Fruit fly (Drosophila melanogaster) whole organism, embryonic: ENCODE data around the gene mthl11.

Experiments
- ATbp ChIP-seq: fragments of 200-800 bp; sonication (Bioruptor generic); optimal IDR thresholded peaks from 2 replicates; lab custom pipeline; 2017; ENCODE audit warnings: missing biosample characterization, mild to moderate bottlenecking, missing genetic modification characterization, missing genetic modification reagents
- B-H2 ChIP-seq: fragments of 200-800 bp; sonication (Bioruptor generic); optimal IDR thresholded peaks from 2 replicates; lab custom pipeline; 2018; ENCODE audit warnings: missing biosample characterization, mild to moderate bottlenecking, missing genetic modification characterization
- Bteb2 ChIP-seq: fragments of 200-800 bp; sonication (Bioruptor generic); optimal IDR thresholded peaks from 2 replicates; lab custom pipeline; 2016; ENCODE audit warnings: missing biosample characterization, missing genetic modification characterization
- CG11560 ChIP-seq: fragments of 200-800 bp; sonication (Bioruptor generic); IDR thresholded peaks from 3 replicates; pipeline ENCODE4 v1.3.6; 2022; ENCODE audit warnings: missing biosample characterization, missing genetic modification characterization
- CG11723 ChIP-seq: fragments of 200-800 bp; sonication (Bioruptor generic); optimal IDR thresholded peaks from 2 replicates; lab custom pipeline; 2017; ENCODE audit warnings: missing biosample characterization, mild to moderate bottlenecking, missing genetic modification characterization
- CG14860 ChIP-seq: fragments of 200-800 bp; sonication (Bioruptor generic); IDR thresholded peaks from 3 replicates; pipeline ENCODE4 v1.3.6; 2022; ENCODE audit warnings: missing biosample characterization, missing genetic modification characterization; ENCODE audit not compliant: partially characterized antibody
- CG15514 ChIP-seq: fragments of 200-800 bp; sonication (Bioruptor generic); optimal IDR thresholded peaks from 3 replicates; lab custom pipeline; 2017; ENCODE audit warnings: missing biosample characterization, missing genetic modification characterization, mild to moderate bottlenecking, moderate library complexity, missing genetic modification reagents
- CG15696 ChIP-seq: fragments of 200-800 bp; sonication (Bioruptor generic); optimal IDR thresholded peaks from 2 replicates; lab custom pipeline; 2019; ENCODE audit warnings: missing biosample characterization, mild to moderate bottlenecking, missing genetic modification characterization, moderate library complexity
- CG16815 ChIP-seq: fragments of 200-800 bp; sonication (Bioruptor generic); optimal IDR thresholded peaks from 3 replicates; lab custom pipeline; 2017; ENCODE audit warnings: missing biosample characterization, mild to moderate bottlenecking, missing genetic modification characterization
- CG1792 ChIP-seq: fragments of 200-800 bp; sonication (Bioruptor generic); optimal IDR thresholded peaks from 2 replicates; lab custom pipeline; 2016; ENCODE audit warnings: missing biosample characterization, missing genetic modification characterization
- CG18262 ChIP-seq: fragments of 200-800 bp; optimal IDR thresholded peaks from 3 replicates; lab custom pipeline; 2019; ENCODE audit warnings: missing biosample characterization, mild to moderate bottlenecking, missing genetic modification characterization, moderate library complexity
- CG3065 ChIP-seq: fragments of 200-800 bp; sonication (Bioruptor generic); optimal IDR thresholded peaks from 2 replicates; lab custom pipeline; 2016; ENCODE audit warnings: missing biosample characterization, missing genetic modification characterization
- CG3163 ChIP-seq: fragments of 200-800 bp; sonication (Bioruptor generic); optimal IDR thresholded peaks from 3 replicates; lab custom pipeline; 2016; ENCODE audit warnings: missing biosample characterization, missing genetic modification characterization
- CG4707 ChIP-seq: fragments of 200-800 bp; sonication (Bioruptor generic); optimal IDR thresholded peaks from 2 replicates; lab custom pipeline; 2018; ENCODE audit warnings: missing biosample characterization, mild to moderate bottlenecking, missing genetic modification characterization, moderate library complexity
- CG4854 ChIP-seq: fragments of 200-800 bp; sonication (Bioruptor generic); optimal IDR thresholded peaks from 2 replicates; lab custom pipeline; 2016; ENCODE audit warnings: missing biosample characterization, missing genetic modification characterization, inconsistent platforms
- CG6272 ChIP-seq: fragments of 200-800 bp; sonication (Bioruptor generic); IDR thresholded peaks from 2 replicates; pipeline ENCODE4 v1.3.6; 2022; ENCODE audit warnings: missing biosample characterization, missing genetic modification characterization
- CG6683 ChIP-seq: fragments of 200-800 bp; sonication (Bioruptor generic); optimal IDR thresholded peaks from 2 replicates; lab custom pipeline; 2017; ENCODE audit warnings: missing biosample characterization, mild to moderate bottlenecking, missing genetic modification characterization, missing genetic modification reagents
- CG7963 ChIP-seq: fragments of 200-800 bp; sonication (Bioruptor generic); IDR thresholded peaks from 3 replicates; pipeline ENCODE4 v1.3.6; 2022; ENCODE audit warnings: missing biosample characterization, missing genetic modification characterization; ENCODE audit not compliant: partially characterized antibody
- CG9817 ChIP-seq: fragments of 200-800 bp; sonication (Bioruptor generic); optimal IDR thresholded peaks from 2 replicates; lab custom pipeline; 2018; ENCODE audit warnings: missing biosample characterization, mild to moderate bottlenecking, missing genetic modification characterization, moderate library complexity
- CG9876 ChIP-seq: fragments of 200-800 bp; sonication (Bioruptor generic); optimal IDR thresholded peaks from 2 replicates; lab custom pipeline; 2016; ENCODE audit warnings: missing biosample characterization, missing genetic modification characterization
- Chrac-16 ChIP-seq: fragments of 200-800 bp; sonication (Bioruptor generic); optimal IDR thresholded peaks from 3 replicates; lab custom pipeline; 2016; ENCODE audit warnings: missing biosample characterization, missing genetic modification characterization
- CoRest ChIP-seq: fragments of 200-800 bp; sonication (Bioruptor generic); optimal IDR thresholded peaks from 3 replicates; lab custom pipeline; 2018; ENCODE audit warnings: missing biosample characterization, mild to moderate bottlenecking, missing genetic modification characterization, moderate library complexity
- Dip2 ChIP-seq: fragments of 200-800 bp; sonication (Bioruptor generic); IDR thresholded peaks from 2 replicates; pipeline ENCODE4 v1.3.6; 2022; ENCODE audit warnings: missing biosample characterization, missing genetic modification characterization
- HHEX ChIP-seq: fragments of 200-800 bp; sonication (Bioruptor generic); optimal IDR thresholded peaks from 3 replicates; lab custom pipeline; 2017; ENCODE audit warnings: missing biosample characterization, mild to moderate bottlenecking, missing genetic modification characterization, missing genetic modification reagents
- Hey ChIP-seq: fragments of 200-800 bp; sonication (Bioruptor generic); optimal IDR thresholded peaks from 3 replicates; lab custom pipeline; 2018; ENCODE audit warnings: missing biosample characterization, mild to moderate bottlenecking, missing genetic modification characterization
- Hr39 ChIP-seq: fragments of >200 bp; optimal IDR thresholded peaks from 2 replicates; lab custom pipeline; 2017
- Myb ChIP-seq: fragments of 200-800 bp; sonication (Bioruptor generic); optimal IDR thresholded peaks from 2 replicates; lab custom pipeline; 2016; ENCODE audit warnings: missing biosample characterization, missing genetic modification characterization
- NC2β ChIP-seq: fragments of 200-800 bp; sonication (Bioruptor generic); optimal IDR thresholded peaks from 2 replicates; lab custom pipeline; 2016; ENCODE audit warnings: missing biosample characterization, missing genetic modification characterization
- NFAT ChIP-seq: fragments of 200-800 bp; sonication (Bioruptor generic); IDR thresholded peaks from 2 replicates; pipeline ENCODE4 v1.3.6; 2022; ENCODE audit warnings: missing biosample characterization, missing genetic modification characterization
- Poxn ChIP-seq: fragments of 200-800 bp; sonication (Bioruptor generic); IDR thresholded peaks from 2 replicates; pipeline ENCODE4 v1.3.6; 2022; ENCODE audit warnings: missing biosample characterization, missing genetic modification characterization
- abd-A ChIP-seq: fragments of 200-800 bp; sonication (Bioruptor generic); optimal IDR thresholded peaks from 3 replicates; lab custom pipeline; 2019; ENCODE audit warnings: missing biosample characterization, mild to moderate bottlenecking, missing genetic modification characterization, moderate library complexity
- ash1 ChIP-seq: fragments of 200-800 bp; sonication (Bioruptor generic); optimal IDR thresholded peaks from 2 replicates; lab custom pipeline; 2018; ENCODE audit warnings: missing biosample characterization, mild to moderate bottlenecking, missing genetic modification characterization
- esg ChIP-seq: fragments of 200-800 bp; sonication (Bioruptor generic); conservative IDR thresholded peaks from 2 replicates; pipeline ENCODE4 v1.3.6; 2022; ENCODE audit warnings: missing biosample characterization, missing genetic modification characterization
- eyg ChIP-seq: fragments of 200-800 bp; sonication (Bioruptor generic); optimal IDR thresholded peaks from 3 replicates; lab custom pipeline; 2016; ENCODE audit warnings: missing biosample characterization, missing genetic modification characterization
- fu2 ChIP-seq: fragments of 200-800 bp; sonication (Bioruptor generic); optimal IDR thresholded peaks from 2 replicates; lab custom pipeline; 2016; ENCODE audit warnings: missing biosample characterization, missing genetic modification characterization
- gcm2 ChIP-seq: fragments of 200-800 bp; sonication (Bioruptor generic); optimal IDR thresholded peaks from 2 replicates; lab custom pipeline; 2016; ENCODE audit warnings: missing biosample characterization, missing genetic modification characterization
- grn ChIP-seq: fragments of 200-800 bp; sonication (Bioruptor generic); optimal IDR thresholded peaks from 3 replicates; lab custom pipeline; 2017; ENCODE audit warnings: missing biosample characterization, missing genetic modification characterization
- gt ChIP-seq: fragments of 200-800 bp; sonication (Bioruptor generic); IDR thresholded peaks from 2 replicates; pipeline ENCODE4 v1.3.6; 2022; ENCODE audit warnings: missing biosample characterization, missing genetic modification characterization
- hb ChIP-seq: fragments of 200-800 bp; sonication (Bioruptor generic); IDR thresholded peaks from 3 replicates; pipeline ENCODE4 v1.3.6; 2022; ENCODE audit warnings: missing biosample characterization, missing genetic modification characterization; ENCODE audit not compliant: partially characterized antibody
- hbn ChIP-seq: fragments of 200-800 bp; sonication (Bioruptor generic); IDR thresholded peaks from 2 replicates; pipeline ENCODE4 v1.3.6; 2022; ENCODE audit warnings: missing biosample characterization, missing genetic modification characterization; ENCODE audit not compliant: partially characterized antibody
- inv ChIP-seq: fragments of 200-800 bp; sonication (Bioruptor generic); IDR thresholded peaks from 2 replicates; pipeline ENCODE4 v1.3.6; 2022; ENCODE audit warnings: missing biosample characterization, missing genetic modification characterization; ENCODE audit not compliant: partially characterized antibody
- jing ChIP-seq: fragments of 200-800 bp; sonication (Bioruptor generic); optimal IDR thresholded peaks from 2 replicates; lab custom pipeline; 2018; ENCODE audit warnings: missing biosample characterization, mild to moderate bottlenecking, missing genetic modification characterization
- lov ChIP-seq, 2 experiments: fragments of 200-800 bp in 1 of 2; fragments of >200 bp in 1 of 2; sonication (Bioruptor generic) in 1 of 2; IDR thresholded peaks in 1 of 2; optimal IDR thresholded peaks in 1 of 2; 2 replicates in 1 of 2; 3 replicates in 1 of 2; pipeline versions ENCODE4 v1.3.6 to Lab custom; 2017 to 2022; ENCODE audit warnings: missing biosample characterization in 1 of 2, missing genetic modification characterization in 1 of 2
- mirr ChIP-seq: fragments of 200-800 bp; sonication (Bioruptor generic); optimal IDR thresholded peaks from 3 replicates; lab custom pipeline; 2018; ENCODE audit warnings: missing biosample characterization, mild to moderate bottlenecking, missing genetic modification characterization
- otp ChIP-seq: fragments of 200-800 bp; sonication (Bioruptor generic); IDR thresholded peaks from 3 replicates; pipeline ENCODE4, ENCODE4 v1.3.6; 2022; ENCODE audit warnings: missing biosample characterization, missing genetic modification characterization
- pzg ChIP-seq: fragments of 200-800 bp; sonication (Bioruptor generic); optimal IDR thresholded peaks from 3 replicates; lab custom pipeline; 2018; ENCODE audit warnings: missing biosample characterization, mild to moderate bottlenecking, missing genetic modification characterization, moderate library complexity
- salm ChIP-seq: fragments of 200-800 bp; sonication (Bioruptor generic); optimal IDR thresholded peaks from 2 replicates; lab custom pipeline; 2018; ENCODE audit warnings: missing biosample characterization, mild to moderate bottlenecking, missing genetic modification characterization
- sqz ChIP-seq: fragments of 200-800 bp; sonication (Bioruptor generic); optimal IDR thresholded peaks from 3 replicates; lab custom pipeline; 2018; ENCODE audit warnings: missing biosample characterization, mild to moderate bottlenecking, missing genetic modification characterization
- sr ChIP-seq: fragments of 200-800 bp; sonication (Bioruptor generic); IDR thresholded peaks from 3 replicates; pipeline ENCODE4 v1.3.6; 2022; ENCODE audit warnings: missing biosample characterization, missing genetic modification characterization
- toy ChIP-seq: fragments of 200-800 bp; sonication (Bioruptor generic); IDR thresholded peaks from 2 replicates; pipeline ENCODE4 v1.3.6; 2022; ENCODE audit warnings: missing biosample characterization, missing genetic modification characterization
- unpg ChIP-seq: fragments of 200-800 bp; sonication (Bioruptor generic); optimal IDR thresholded peaks from 3 replicates; lab custom pipeline; 2018; ENCODE audit warnings: missing biosample characterization, mild to moderate bottlenecking, missing genetic modification characterization, moderate library complexity
- usp ChIP-seq: fragments of >200 bp; optimal IDR thresholded peaks from 2 replicates; lab custom pipeline; 2017; ENCODE audit warnings: missing biosample characterization, missing genetic modification characterization

mthl11 gene

DNA sequence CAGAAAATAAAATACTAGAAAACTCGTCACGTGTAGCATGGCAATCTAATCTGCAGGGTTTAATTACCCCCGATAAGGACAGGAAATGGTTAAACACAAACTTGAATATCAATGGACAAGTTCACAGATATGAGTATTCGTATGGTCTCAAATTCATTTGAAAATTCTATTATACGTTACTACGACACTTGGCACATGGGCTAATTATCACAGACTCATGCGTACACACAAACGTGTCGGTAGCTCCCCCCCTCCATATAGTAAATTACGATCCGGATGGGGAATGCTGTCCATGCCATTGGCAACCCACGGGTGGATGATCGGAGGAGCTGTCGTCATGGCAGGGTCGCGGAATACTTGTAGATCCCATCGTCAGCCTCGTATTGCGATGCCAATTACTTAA, 6.5 kb upstream of the mthl11 start (continued):
- no peak for TF ChIP-seq ATbp
- TF ChIP-seq ash1 (GFP tag; lab: Kevin White, UChicago) = no peak
- no peak for TF ChIP-seq B-H2 (GFP tag; lab: Kevin White, UChicago)
- no peak for TF ChIP-seq otp (GFP tag; lab: Robert Waterston, UW)
- no peak for TF ChIP-seq inv (GFP tag; lab: Robert Waterston, UW)
- TF ChIP-seq CoRest (tag; lab: Kevin White, UChicago) = no peak
- TF ChIP-seq HHEX = no peak
- no peak for TF ChIP-seq Hey (tag; lab: Kevin White, UChicago)
- TF ChIP-seq CG7963 = no peak
- no peak for TF ChIP-seq CG6272 (GFP tag; lab: Robert Waterston, UW)
- TF ChIP-seq CG11723 (GFP tag; lab: Kevin White, UChicago) = no peak
- TF ChIP-seq fu2 = no peak
- TF ChIP-seq pzg (GFP tag; lab: Kevin White, UChicago) = no peak
- TF ChIP-seq Myb = no peak
- no peak for TF ChIP-seq sr (GFP tag; lab: Robert Waterston, UW)
- TF ChIP-seq CG16815 (GFP tag; lab: Kevin White, UChicago) = no peak
- TF ChIP-seq CG4707 (GFP tag; lab: Kevin White, UChicago) = no peak
- peak; percentile 81 for TF ChIP-seq grn (GFP tag; lab: Kevin White, UChicago)
- TF ChIP-seq CG3065 (GFP tag; lab: Kevin White, UChicago) = no peak
- no peak for TF ChIP-seq CG9817 (tag; lab: Kevin White, UChicago)
- 0 out of 2 replicates have a peak, but pooled peaks have one; percentile 19 for TF ChIP-seq NFAT
- no peak for TF ChIP-seq gcm2 (GFP tag; lab: Kevin White, UChicago)
- no peak for TF ChIP-seq gt (GFP tag; lab: Robert Waterston, UW)
- no peak for TF ChIP-seq salm (tag; lab: Kevin White, UChicago)
- TF ChIP-seq Chrac-16 (GFP tag; lab: Kevin White, UChicago) = no peak
- no peak for TF ChIP-seq Hr39
- no peak for TF ChIP-seq NC2β (GFP tag; lab: Kevin White, UChicago)
- TF ChIP-seq mirr = peak; percentile 93
- TF ChIP-seq hbn (GFP tag; lab: Robert Waterston, UW) = no peak
- no peak for TF ChIP-seq CG15696 (tag; lab: Kevin White, UChicago)
- no peak for TF ChIP-seq Poxn (GFP tag; lab: Robert Waterston, UW)
- no peak for TF ChIP-seq Dip2 (GFP tag; lab: Robert Waterston, UW)
- no peak for TF ChIP-seq hb (GFP tag; lab: Robert Waterston, UW)
- no peak for TF ChIP-seq CG11560 (tag; lab: Robert Waterston, UW)
- no peak for TF ChIP-seq CG4854 (GFP tag; lab: Kevin White, UChicago)
- TF ChIP-seq esg (GFP tag; lab: Robert Waterston, UW) = no peak
- no peak for TF ChIP-seq lov (optimal IDR thresholded peaks at IDR 0.05; lab: Kevin White, UChicago)
- TF ChIP-seq lov (GFP tag; IDR thresholded peaks at IDR 0.05; lab: Robert Waterston, UW) = no peak
- no peak for TF ChIP-seq CG6683
- no peak for TF ChIP-seq unpg (GFP tag; lab: Kevin White, UChicago)
- no peak for TF ChIP-seq usp
- TF ChIP-seq jing (GFP tag; lab: Kevin White, UChicago) = no peak
- TF ChIP-seq abd-A (tag; lab: Kevin White, UChicago) = no peak
- no peak for TF ChIP-seq CG1792 (GFP tag; lab: Kevin White, UChicago)
- no peak for TF ChIP-seq Bteb2 (GFP tag; lab: Kevin White, UChicago)
- no peak for TF ChIP-seq toy (GFP tag; lab: Robert Waterston, UW)
- TF ChIP-seq eyg (GFP tag; lab: Kevin White, UChicago) = no peak
- TF ChIP-seq CG9876 = no peak
- TF ChIP-seq sqz (GFP tag; lab: Kevin White, UChicago) = no peak
- TF ChIP-seq CG14860 (GFP tag; lab: Robert Waterston, UW) = no peak
- TF ChIP-seq CG3163 (GFP tag; lab: Kevin White, UChicago) = no peak
- no peak for TF ChIP-seq CG18262 (tag; lab: Kevin White, UChicago)
- no peak for TF ChIP-seq CG15514
